Fruit fly (Drosophila melanogaster): Measurements from ENCODE around the gene CG13101.
A peak's percentile ranks its signal among the peaks of the same experiment; 100 is the strongest.

dm6 chr2L:8997285-8997684 lies 12.6 kb upstream of the CG13101 start, which contains the start of the genes alien and CG18661:
- peak; percentile 62 for TF ChIP-seq acj6 (GFP tag; optimal IDR thresholded peaks at IDR 0.05)
- TF ChIP-seq achi (GFP tag; optimal IDR thresholded peaks at IDR 0.05), result peak; percentile 70
- peak; percentile 91 for TF ChIP-seq Hr39 (GFP tag; optimal IDR thresholded peaks at IDR 0.05)
- no peak for TF ChIP-seq ss (GFP tag; optimal IDR thresholded peaks at IDR 0.05)
- TF ChIP-seq Sox14 (GFP tag; optimal IDR thresholded peaks at IDR 0.05), result peak; percentile 95
- no peak for TF ChIP-seq CG1621 (tag; optimal IDR thresholded peaks at IDR 0.05)
- TF ChIP-seq CG31627 (GFP tag; optimal IDR thresholded peaks at IDR 0.05), result peak; percentile 88
- TF ChIP-seq CG6792 (GFP tag; optimal IDR thresholded peaks at IDR 0.05), result peak; percentile 69
- TF ChIP-seq Ets96B (tag; optimal IDR thresholded peaks at IDR 0.05), result peak; percentile 91
- peak; percentile 78 for TF ChIP-seq CG32006 (GFP tag; optimal IDR thresholded peaks at IDR 0.05)

All from whole organism, prepupa.